Fruit fly (Drosophila melanogaster): Measurements from ENCODE around the gene Sbat.

Sbat gene

dm6 chr2L:2856960-2857584, 21.1 kb upstream of the Sbat start, which contains the start of gene CG2991 (continued):
- TF ChIP-seq ap (GFP tag; IDR thresholded peaks at IDR 0.05), result no peak
- TF ChIP-seq CG4730 (GFP tag; IDR thresholded peaks at IDR 0.05), result no peak
- TF ChIP-seq CG14667 (GFP tag; IDR thresholded peaks at IDR 0.05), result no peak
- TF ChIP-seq eyg (GFP tag; optimal IDR thresholded peaks at IDR 0.05), result no peak
- TF ChIP-seq CG8924 (tag; optimal IDR thresholded peaks at IDR 0.05), result peak; percentile 77
- TF ChIP-seq CG11247 (GFP tag; IDR thresholded peaks at IDR 0.05), result no peak
- peak; percentile 45 for TF ChIP-seq phol (tag; optimal IDR thresholded peaks at IDR 0.05)
- no peak for TF ChIP-seq Atf3 (GFP tag; optimal IDR thresholded peaks at IDR 0.05)
- peak; percentile 38; the same call in 1 of the 2 replicates for TF ChIP-seq CG2129 (GFP tag; IDR thresholded peaks at IDR 0.05; ENCODE audit: partially characterized antibody)
- TF ChIP-seq CG4404 (GFP tag; IDR thresholded peaks at IDR 0.05), result no peak
- TF ChIP-seq CG7745 (tag; optimal IDR thresholded peaks at IDR 0.05), result no peak
- TF ChIP-seq CG1024 (GFP tag; IDR thresholded peaks at IDR 0.05), result no peak
- peak; percentile 56 for TF ChIP-seq CTCF (GFP tag; optimal IDR thresholded peaks at IDR 0.05)
- peak; percentile 81 for TF ChIP-seq CG34224 (GFP tag; IDR thresholded peaks at IDR 0.05; ENCODE audit: partially characterized antibody)
- TF ChIP-seq NC2β (GFP tag; optimal IDR thresholded peaks at IDR 0.05), result peak; percentile 25
- peak; percentile 58 for TF ChIP-seq CG3995 (GFP tag; optimal IDR thresholded peaks at IDR 0.05)
- peak; percentile 70 for TF ChIP-seq inv (GFP tag; IDR thresholded peaks at IDR 0.05; ENCODE audit: partially characterized antibody)
- TF ChIP-seq Ssrp (tag; optimal IDR thresholded peaks at IDR 0.05), result no peak
- TF ChIP-seq C15 (GFP tag; IDR thresholded peaks at IDR 0.05), result no peak
- no peak for TF ChIP-seq peb (GFP tag; IDR thresholded peaks at IDR 0.05)
- no peak for TF ChIP-seq HLH3B (GFP tag; IDR thresholded peaks at IDR 0.05)
- no peak for TF ChIP-seq cas (GFP tag; IDR thresholded peaks at IDR 0.05)
- no peak for TF ChIP-seq CG6683 (GFP tag; optimal IDR thresholded peaks at IDR 0.05)
- peak; percentile 59; the same call in 2 of the 3 replicates for TF ChIP-seq vnd (GFP tag; IDR thresholded peaks at IDR 0.05; ENCODE audit: partially characterized antibody)
- TF ChIP-seq Opbp (GFP tag; IDR thresholded peaks at IDR 0.05; ENCODE audit: partially characterized antibody), result peak; percentile 94
- TF ChIP-seq ab (GFP tag; optimal IDR thresholded peaks at IDR 0.05), result no peak
- TF ChIP-seq pros (GFP tag; optimal IDR thresholded peaks at IDR 0.05), result no peak
- TF ChIP-seq Neu2 (GFP tag; optimal IDR thresholded peaks at IDR 0.05; ENCODE audit: borderline replicate concordance), result no peak
- TF ChIP-seq nerfin-1 (tag; optimal IDR thresholded peaks at IDR 0.05), result peak; percentile 9
- TF ChIP-seq Oaz (GFP tag; IDR thresholded peaks at IDR 0.05), result no peak
- no peak for TF ChIP-seq bowl (GFP tag; IDR thresholded peaks at IDR 0.05)
- no peak for TF ChIP-seq Chrac-16 (GFP tag; optimal IDR thresholded peaks at IDR 0.05)
- TF ChIP-seq fu2 (GFP tag; optimal IDR thresholded peaks at IDR 0.05), result no peak
- TF ChIP-seq sima (GFP tag; optimal IDR thresholded peaks at IDR 0.05), result no peak
- no peak for TF ChIP-seq D (optimal IDR thresholded peaks at IDR 0.05)
- TF ChIP-seq D (GFP tag; optimal IDR thresholded peaks at IDR 0.05), result no peak
- TF ChIP-seq Bdp1 (GFP tag; optimal IDR thresholded peaks at IDR 0.05), result no peak
- no peak for TF ChIP-seq CG16779 (GFP tag; IDR thresholded peaks at IDR 0.05)
- TF ChIP-seq ERR (GFP tag; optimal IDR thresholded peaks at IDR 0.05), result peak; percentile 51
- no peak for TF ChIP-seq dmrt99B (tag; optimal IDR thresholded peaks at IDR 0.05)
- no peak for TF ChIP-seq NFAT (GFP tag; IDR thresholded peaks at IDR 0.05)
- no peak for TF ChIP-seq CG8089 (GFP tag; optimal IDR thresholded peaks at IDR 0.05)
- TF ChIP-seq row (GFP tag; IDR thresholded peaks at IDR 0.05), result peak; percentile 60; the same call in 2 of the 3 replicates
- TF ChIP-seq lilli (GFP tag; optimal IDR thresholded peaks at IDR 0.05), result peak; percentile 49
- no peak for TF ChIP-seq CG11093 (GFP tag; IDR thresholded peaks at IDR 0.05)
- no peak for TF ChIP-seq sens-2 (GFP tag; IDR thresholded peaks at IDR 0.05)
- TF ChIP-seq CG12104 (GFP tag; optimal IDR thresholded peaks at IDR 0.05), result peak; percentile 16
- TF ChIP-seq Myb (GFP tag; optimal IDR thresholded peaks at IDR 0.05), result peak; percentile 56
- TF ChIP-seq D19A (tag; optimal IDR thresholded peaks at IDR 0.05), result peak; percentile 52
- no peak for TF ChIP-seq CG2889 (GFP tag; IDR thresholded peaks at IDR 0.05)
- TF ChIP-seq zfh1 (GFP tag; IDR thresholded peaks at IDR 0.05), result no peak
- no peak for TF ChIP-seq CG1529 (GFP tag; optimal IDR thresholded peaks at IDR 0.05)
- TF ChIP-seq NK7.1 (GFP tag; optimal IDR thresholded peaks at IDR 0.05), result no peak
